Worm (Caenorhabditis elegans) whole organism, L1 larva: ENCODE data around the gene K10G4.5.
"Not testable (repeated sequence)": the region's sequence is repeated elsewhere in the genome, so short reads cannot be mapped to it uniquely, and the experiment has no call there.

Experiments used
- C16A3.4 ChIP-seq: fragments of 150-350 bp; optimal IDR thresholded peaks from 2 replicates; lab custom pipeline; 2014; ENCODE audit warnings: missing biosample characterization, missing genetic modification characterization
- C34B4.2 ChIP-seq: sonication (generic microtip); optimal IDR thresholded peaks from 2 replicates; lab custom pipeline; 2017; ENCODE audit warnings: mild to moderate bottlenecking, missing genetic modification characterization, missing compliant biosample characterization
- blmp-1 ChIP-seq: fragments of 150-350 bp; optimal IDR thresholded peaks from 2 replicates; lab custom pipeline; 2014; ENCODE audit warnings: missing biosample characterization, missing genetic modification characterization
- ceh-63 ChIP-seq: fragments of 200-800 bp; sonication (Bioruptor generic); optimal IDR thresholded peaks from 2 replicates; lab custom pipeline; 2018; ENCODE audit warnings: mild to moderate bottlenecking, missing genetic modification characterization, missing compliant biosample characterization
- ceh-82 ChIP-seq, 3 experiments: fragments of 150-350 bp in 1 of 3; sonication (generic microtip) in 2 of 3; optimal IDR thresholded peaks; 2 replicates each; lab custom pipeline; 2014 to 2017; ENCODE audit warnings: missing biosample characterization in 3 of 3, missing genetic modification characterization in 3 of 3
- ceh-90 ChIP-seq: sonication (generic microtip); optimal IDR thresholded peaks from 2 replicates; lab custom pipeline; 2016; ENCODE audit warnings: missing genetic modification characterization, missing compliant biosample characterization
- efl-1 ChIP-seq, 4 experiments: fragments of 150-350 bp; optimal IDR thresholded peaks in 3 of 4; peaks in 1 of 4; 1 replicate in 1 of 4; 2 replicates in 3 of 4; lab custom pipeline; 2014; ENCODE audit warnings: missing biosample characterization in 2 of 4, missing genetic modification characterization in 2 of 4, missing genetic modification reagents in 2 of 4
- egl-27 ChIP-seq, 2 experiments: fragments of 150-350 bp in 1 of 2; sonication (generic microtip); optimal IDR thresholded peaks; 3 replicates each; lab custom pipeline; 2017 to 2018; ENCODE audit warnings: missing biosample characterization in 2 of 2, missing genetic modification characterization in 2 of 2, missing genetic modification reagents in 2 of 2
- elt-2 ChIP-seq: sonication (generic microtip); optimal IDR thresholded peaks from 2 replicates; lab custom pipeline; 2016; ENCODE audit warnings: missing genetic modification characterization, mild to moderate bottlenecking, inconsistent platforms, missing compliant biosample characterization, missing genetic modification reagents
- elt-3 ChIP-seq, 6 experiments: fragments of 150-350 bp in 1 of 6; sonication (generic microtip); optimal IDR thresholded peaks; 2 replicates each; lab custom pipeline; 2017 to 2018; ENCODE audit warnings: missing biosample characterization in 6 of 6, missing genetic modification characterization in 6 of 6, inconsistent platforms in 1 of 6
- fkh-10 ChIP-seq: sonication (generic microtip); optimal IDR thresholded peaks from 2 replicates; lab custom pipeline; 2017; ENCODE audit warnings: missing biosample characterization, missing genetic modification reagents, missing genetic modification characterization
- fkh-4 ChIP-seq: sonication (generic microtip); optimal IDR thresholded peaks from 2 replicates; lab custom pipeline; 2016; ENCODE audit warnings: missing compliant biosample characterization, missing genetic modification characterization, borderline replicate concordance
- fkh-8 ChIP-seq: sonication (generic microtip); optimal IDR thresholded peaks from 2 replicates; lab custom pipeline; 2016; ENCODE audit warnings: mild to moderate bottlenecking, missing genetic modification characterization, missing compliant biosample characterization
- fos-1 ChIP-seq: fragments of 150-350 bp; optimal IDR thresholded peaks from 2 replicates; lab custom pipeline; 2014; ENCODE audit warnings: missing biosample characterization, missing genetic modification characterization
- grh-1 ChIP-seq: fragments of 200-800 bp; sonication (Bioruptor generic); IDR thresholded peaks from 2 replicates; pipeline ENCODE4 v1.3.6; 2022; ENCODE audit warnings: missing genetic modification reagents, missing genetic modification characterization, missing compliant biosample characterization
- hlh-4 ChIP-seq: sonication (generic microtip); optimal IDR thresholded peaks from 2 replicates; lab custom pipeline; 2016; ENCODE audit warnings: mild to moderate bottlenecking, missing genetic modification characterization, missing compliant biosample characterization
- irx-1 ChIP-seq: sonication (generic microtip); optimal IDR thresholded peaks from 2 replicates; lab custom pipeline; 2016; ENCODE audit warnings: missing genetic modification characterization, missing compliant biosample characterization
- lin-13 ChIP-seq: fragments of 150-350 bp; optimal IDR thresholded peaks from 2 replicates; lab custom pipeline; 2014; ENCODE audit warnings: missing biosample characterization, missing genetic modification reagents, missing genetic modification characterization
- lin-35 ChIP-seq, 2 experiments: fragments of 150-350 bp; optimal IDR thresholded peaks; 2 replicates each; lab custom pipeline; 2014; ENCODE audit warnings: missing biosample characterization in 2 of 2, missing genetic modification characterization in 2 of 2, missing genetic modification reagents in 2 of 2
- lin-39 ChIP-seq: fragments of 150-350 bp; optimal IDR thresholded peaks from 2 replicates; lab custom pipeline; 2014; ENCODE audit warnings: missing biosample characterization, missing genetic modification reagents, missing genetic modification characterization
- mdl-1 ChIP-seq, 2 experiments: fragments of 150-350 bp; optimal IDR thresholded peaks; 2 replicates each; lab custom pipeline; 2014 to 2017; ENCODE audit warnings: missing biosample characterization in 2 of 2, missing genetic modification characterization in 2 of 2, inconsistent platforms in 1 of 2
- nhr-19 ChIP-seq: fragments of 200-800 bp; sonication (Bioruptor generic); conservative IDR thresholded peaks from 2 replicates; pipeline ENCODE4 v1.3.6; 2022; ENCODE audit warnings: missing genetic modification characterization, missing compliant biosample characterization
- nhr-71 ChIP-seq: sonication (generic microtip); optimal IDR thresholded peaks from 2 replicates; lab custom pipeline; 2016; ENCODE audit warnings: mild to moderate bottlenecking, missing genetic modification characterization, moderate library complexity, missing compliant biosample characterization
- nhr-84 ChIP-seq: sonication (generic microtip); optimal IDR thresholded peaks from 2 replicates; lab custom pipeline; 2017; ENCODE audit warnings: missing biosample characterization, missing genetic modification characterization
- nhr-85 ChIP-seq: sonication (generic microtip); peaks from one replicate; lab custom pipeline; 2016; ENCODE audit warnings: missing genetic modification characterization, inconsistent platforms, missing compliant biosample characterization
- pag-3 ChIP-seq: sonication (generic microtip); optimal IDR thresholded peaks from 2 replicates; lab custom pipeline; 2017; ENCODE audit warnings: missing genetic modification characterization, mild to moderate bottlenecking, missing compliant biosample characterization, antibody characterized with exemption, borderline replicate concordance; ENCODE audit not compliant: insufficient read depth
- pax-3 ChIP-seq: fragments of 200-800 bp; sonication (Bioruptor generic); optimal IDR thresholded peaks from 2 replicates; lab custom pipeline; 2018; ENCODE audit warnings: mild to moderate bottlenecking, missing genetic modification characterization, moderate library complexity, missing compliant biosample characterization
- skn-1 ChIP-seq: fragments of 150-350 bp; optimal IDR thresholded peaks from 2 replicates; lab custom pipeline; 2014; ENCODE audit warnings: missing biosample characterization, missing genetic modification characterization
- snpc-4 ChIP-seq: fragments of 150-350 bp; optimal IDR thresholded peaks from 2 replicates; lab custom pipeline; 2014; ENCODE audit warnings: missing biosample characterization, missing genetic modification characterization
- swsn-7 ChIP-seq: sonication (generic microtip); optimal IDR thresholded peaks from 2 replicates; lab custom pipeline; 2016; ENCODE audit warnings: missing genetic modification characterization, missing compliant biosample characterization
- unc-130 ChIP-seq: fragments of 150-350 bp; optimal IDR thresholded peaks from 2 replicates; lab custom pipeline; 2017; ENCODE audit warnings: missing biosample characterization, missing genetic modification characterization, inconsistent platforms
- unc-30 ChIP-seq: sonication (generic microtip); optimal IDR thresholded peaks from 2 replicates; lab custom pipeline; 2017; ENCODE audit warnings: missing biosample characterization, missing genetic modification characterization
- unc-86 ChIP-seq: sonication (generic microtip); optimal IDR thresholded peaks from 2 replicates; lab custom pipeline; 2016; ENCODE audit warnings: missing genetic modification characterization, missing compliant biosample characterization
- unc-98 ChIP-seq: fragments of 200-800 bp; sonication (Bioruptor generic); IDR thresholded peaks from 2 replicates; pipeline ENCODE4 v1.3.6; 2022; ENCODE audit warnings: missing genetic modification characterization, missing compliant biosample characterization
- vab-15 ChIP-seq: sonication (generic microtip); optimal IDR thresholded peaks from 2 replicates; lab custom pipeline; 2017; ENCODE audit warnings: missing genotype, mild to moderate bottlenecking, missing genetic modification characterization, missing compliant biosample characterization
- ztf-4 ChIP-seq: fragments of 150-350 bp; optimal IDR thresholded peaks from 2 replicates; lab custom pipeline; 2014; ENCODE audit warnings: missing biosample characterization, missing genetic modification characterization

K10G4.5 gene

ce11 chrV:17264855-17265254 is 36.4 kb downstream of the K10G4.5 start, which contains the start of gene K10G4.3:
Gene K10G4.3 (minus strand): TSS chrV:17264955.
- not testable (repeated sequence) for TF ChIP-seq C34B4.2, skn-1, lin-39 (tag; lab: Kevin White, UChicago)

- TF ChIP-seq snpc-4 (tag; lab: Kevin White, UChicago) (peak; percentile 24), grh-1 (GFP tag; lab: Robert Waterston, UW) (no peak)
Observed at ce11 chrV:17261385-17261784, 39.9 kb downstream of the K10G4.5 start.

DNA sequence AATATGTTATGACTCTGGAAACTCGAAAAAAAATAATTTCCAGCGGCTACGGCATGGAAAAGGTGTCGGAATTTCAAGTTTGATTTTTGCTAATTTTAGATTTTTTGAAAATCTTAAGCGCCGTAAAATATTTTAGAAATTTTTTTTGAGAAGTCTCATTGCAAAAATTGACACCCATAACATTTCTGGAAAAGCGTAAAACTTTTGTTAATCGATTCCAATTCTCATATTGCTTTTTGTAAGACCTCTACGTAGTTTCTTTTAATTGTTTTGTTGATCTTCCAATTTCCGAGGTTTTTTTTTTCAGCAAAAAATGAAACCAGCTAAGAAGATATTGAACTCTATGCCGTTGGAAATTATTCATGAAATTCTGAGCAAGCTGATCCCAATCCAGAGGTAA is 42.4 kb downstream of the K10G4.5 start, which contains the start of gene fbxa-85:
Gene fbxa-85, plus strand, starts transcription at position 301 of the 400 bp plus-strand sequence.
- TF ChIP-seq fos-1 (tag; lab: Kevin White, UChicago) (no peak), ceh-63 (GFP tag; lab: Kevin White, UChicago) (no peak), unc-86 (tag; lab: Kevin White, UChicago) (no peak), pax-3 (tag; lab: Kevin White, UChicago) (no peak), elt-3 (tag; optimal IDR thresholded peaks at IDR 0.05; lab: Kevin White, UChicago) (no peak), unc-130 (tag; lab: Kevin White, UChicago) (no peak), mdl-1 (tag; optimal IDR thresholded peaks at IDR 0.05; lab: Kevin White, UChicago) (no peak), ceh-82 (tag; optimal IDR thresholded peaks at IDR 0.05; lab: Kevin White, UChicago) (no peak), nhr-84 (tag; lab: Kevin White, UChicago) (no peak), egl-27 (tag; optimal IDR thresholded peaks at IDR 0.05; lab: Kevin White, UChicago) (no peak), efl-1 (optimal IDR thresholded peaks at IDR 0.05; lab: Kevin White, UChicago) (no peak), efl-1 (GFP tag; optimal IDR thresholded peaks at IDR 0.05 in 1 of 2; lab: Kevin White, UChicago) (no peak), elt-2 (no peak), swsn-7 (tag; lab: Kevin White, UChicago) (no peak), fkh-8 (no peak), C16A3.4 (tag; lab: Kevin White, UChicago) (no peak), irx-1 (tag; lab: Kevin White, UChicago) (no peak)

ce11 chrV:17258244-17258643 is 43.0 kb downstream of the K10G4.5 start:
- no peak for TF ChIP-seq fkh-4 (tag; lab: Kevin White, UChicago)
- no peak for TF ChIP-seq unc-30 (tag; lab: Kevin White, UChicago)
- no peak for TF ChIP-seq nhr-85 (tag; lab: Kevin White, UChicago)
- TF ChIP-seq hlh-4 (tag; lab: Kevin White, UChicago): no peak
- no peak for TF ChIP-seq blmp-1
- TF ChIP-seq ztf-4: no peak
- no peak for TF ChIP-seq swsn-7 (tag; lab: Kevin White, UChicago)
- TF ChIP-seq ceh-90: no peak
- no peak for TF ChIP-seq unc-98 (GFP tag; lab: Robert Waterston, UW)
- TF ChIP-seq lin-13 (GFP tag; lab: Kevin White, UChicago): no peak
- TF ChIP-seq pag-3: no peak
- no peak for TF ChIP-seq mdl-1 (tag; optimal IDR thresholded peaks at IDR 0.05; lab: Kevin White, UChicago)
- no peak for TF ChIP-seq nhr-19
- TF ChIP-seq fkh-10: no peak
- no peak for TF ChIP-seq vab-15 (tag; lab: Kevin White, UChicago)
- no peak for TF ChIP-seq lin-35 (GFP tag; optimal IDR thresholded peaks at IDR 0.05; lab: Kevin White, UChicago)
- TF ChIP-seq pax-3 (tag; lab: Kevin White, UChicago): no peak
- TF ChIP-seq nhr-71 (tag; lab: Kevin White, UChicago): no peak
